Worm (Caenorhabditis elegans): ENCODE measurements around the gene Y62F5A.12.

DNA sequence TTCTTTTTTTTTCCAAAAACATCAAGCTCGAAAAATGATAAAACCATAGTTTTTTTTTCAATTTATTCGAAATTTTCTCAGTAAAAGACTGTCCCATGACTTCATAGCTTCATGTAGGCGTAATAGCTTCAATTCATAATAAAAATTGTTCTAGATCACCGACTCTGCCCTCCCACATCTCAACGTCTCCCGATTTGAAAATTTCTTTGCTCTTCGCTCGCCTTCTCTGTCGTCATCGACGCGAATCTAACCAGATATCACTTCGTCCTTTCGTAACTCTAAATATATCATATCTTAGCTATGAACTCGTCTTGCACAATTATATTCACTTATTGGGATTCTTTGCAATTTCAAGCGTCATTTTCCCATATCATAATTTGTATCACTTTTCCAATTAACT lies 19.5 kb downstream of the Y62F5A.12 start, which contains the start of gene srh-44:
- TF ChIP-seq Y95B8A.8 (GFP tag; IDR thresholded peaks at IDR 0.05) (no peak), F23B12.7 (tag; optimal IDR thresholded peaks at IDR 0.05; ENCODE audit: insufficient read depth) (no peak), lir-1 (GFP tag; conservative IDR thresholded peaks at IDR 0.05) (no peak), madf-3 (GFP tag; IDR thresholded peaks at IDR 0.05) (no peak), egl-18 (GFP tag; IDR thresholded peaks at IDR 0.05) (no peak), nhr-80 (tag; optimal IDR thresholded peaks at IDR 0.05) (no peak), F49E8.2 (tag; optimal IDR thresholded peaks at IDR 0.05; ENCODE audit: insufficient read depth) (no peak), aptf-3 (GFP tag; IDR thresholded peaks at IDR 0.05) (no peak)

Data from whole organism, young adult.